Worm (Caenorhabditis elegans): ENCODE measurements around the gene mrpl-45.

Gene mrpl-45

ce11 chrIII:1201958-1202596 lies at the start of gene mrpl-45, which contains the start of gene Y119D3B.12 (continued):
- TF ChIP-seq rbr-2 (tag; optimal IDR thresholded peaks at IDR 0.05) (peak; percentile 66), lin-38 (GFP tag; IDR thresholded peaks at IDR 0.05) (peak; percentile 99), T26A8.4 (GFP tag; IDR thresholded peaks at IDR 0.05) (0 out of 2 replicates have a peak, but pooled peaks have one; percentile 45), duxl-1 (tag; optimal IDR thresholded peaks at IDR 0.05; ENCODE audit: poor library complexity) (peak; percentile 51), ZK546.5 (tag; optimal IDR thresholded peaks at IDR 0.05) (no peak), ztf-7 (tag; optimal IDR thresholded peaks at IDR 0.05) (no peak), aha-1 (tag) (peak; percentile 38), attf-4 (tag; optimal IDR thresholded peaks at IDR 0.05) (no peak), daf-12 (tag; optimal IDR thresholded peaks at IDR 0.05) (no peak), egl-43 (GFP tag; IDR thresholded peaks at IDR 0.05) (no peak), Y75B8A.6 (GFP tag; IDR thresholded peaks at IDR 0.05) (no peak), fos-1 (tag; optimal IDR thresholded peaks at IDR 0.05) (no peak), mep-1 (tag; optimal IDR thresholded peaks at IDR 0.05) (peak; percentile 72), Y5F2A.4 (GFP tag; optimal IDR thresholded peaks at IDR 0.05) (no peak), dpl-1 (GFP tag; optimal IDR thresholded peaks at IDR 0.05) (peak; percentile 81), saeg-2 (GFP tag; IDR thresholded peaks at IDR 0.05) (no peak), jun-1 (tag; optimal IDR thresholded peaks at IDR 0.05) (peak; percentile 16), zip-2 (tag; optimal IDR thresholded peaks at IDR 0.05) (peak; percentile 1), tra-1 (GFP tag; IDR thresholded peaks at IDR 0.05) (peak; percentile 44; the same call in 1 of the 2 replicates), spr-1 (tag; optimal IDR thresholded peaks at IDR 0.05) (peak; percentile 9), hlh-11 (tag; optimal IDR thresholded peaks at IDR 0.05) (peak; percentile 54), daf-8 (GFP tag; IDR thresholded peaks at IDR 0.05) (no peak), dve-1 (tag; optimal IDR thresholded peaks at IDR 0.05; ENCODE audit: insufficient read depth) (peak; percentile 80), lim-7 (GFP tag; IDR thresholded peaks at IDR 0.05) (no peak), F37D6.2 (tag; optimal IDR thresholded peaks at IDR 0.05) (peak; percentile 42), vab-7 (GFP tag; IDR thresholded peaks at IDR 0.05) (no peak), unc-39 (tag; optimal IDR thresholded peaks at IDR 0.05) (no peak), zip-11 (GFP tag; IDR thresholded peaks at IDR 0.05) (no peak), F26F4.8 (GFP tag; conservative IDR thresholded peaks at IDR 0.05) (no peak), daf-16 (GFP tag; optimal IDR thresholded peaks at IDR 0.05) (no peak), daf-16 (tag; optimal IDR thresholded peaks at IDR 0.05) (peak; percentile 25), T20F7.1 (GFP tag; optimal IDR thresholded peaks at IDR 0.05) (no peak), madf-5 (GFP tag; IDR thresholded peaks at IDR 0.05) (no peak), nhr-42 (GFP tag; IDR thresholded peaks at IDR 0.05) (no peak), mxl-3 (GFP tag; optimal IDR thresholded peaks at IDR 0.05) (no peak), ceh-44 (GFP tag; IDR thresholded peaks at IDR 0.05) (no peak), dmd-8 (GFP tag; IDR thresholded peaks at IDR 0.05) (no peak), snpc-4 (tag; optimal IDR thresholded peaks at IDR 0.05) (no peak), pha-4 (GFP tag; IDR thresholded peaks at IDR 0.05) (peak; percentile 36; the same call in 1 of the 2 replicates), pha-4 (tag; optimal IDR thresholded peaks at IDR 0.05) (no peak), mxl-2 (GFP tag; conservative IDR thresholded peaks at IDR 0.05) (no peak)

ce11 chrIII:1249111-1249583 lies 47.3 kb upstream of the mrpl-45 start, which contains the start of the genes fbxa-76 and fbxa-77:
TSS of gene fbxa-76 (minus strand) at chrIII:1249161.
TSS of gene fbxa-77 (plus strand) at chrIII:1249475.
- no peak for TF ChIP-seq F44E2.7 (GFP tag; IDR thresholded peaks at IDR 0.05)
- TF ChIP-seq nhr-42 (GFP tag; IDR thresholded peaks at IDR 0.05) = no peak
- no peak for TF ChIP-seq ZK337.2 (GFP tag; IDR thresholded peaks at IDR 0.05)
- TF ChIP-seq nhr-48 (tag; optimal IDR thresholded peaks at IDR 0.05) = no peak
- peak in 1 of 2 experiments; percentile 3 for TF ChIP-seq mdl-1 (tag; optimal IDR thresholded peaks at IDR 0.05)
- no peak for TF ChIP-seq lim-7 (GFP tag; IDR thresholded peaks at IDR 0.05)
- TF ChIP-seq nhr-76 (tag; optimal IDR thresholded peaks at IDR 0.05) = no peak
- TF ChIP-seq nhr-28 (tag; optimal IDR thresholded peaks at IDR 0.05) = peak; percentile 27
- TF ChIP-seq zfp-3 (GFP tag; conservative IDR thresholded peaks at IDR 0.05) = no peak
- peak; percentile 65 for TF ChIP-seq dmd-6 (GFP tag; IDR thresholded peaks at IDR 0.05)
- TF ChIP-seq php-3 (GFP tag; IDR thresholded peaks at IDR 0.05) = peak; percentile 52; the same call in 1 of the 2 replicates
- peak; percentile 70 for TF ChIP-seq mes-2 (tag; optimal IDR thresholded peaks at IDR 0.05; ENCODE audit: poor library complexity, severe bottlenecking)
- TF ChIP-seq ztf-11 (tag; optimal IDR thresholded peaks at IDR 0.05) = no peak
- no peak for TF ChIP-seq sdz-12 (GFP tag; optimal IDR thresholded peaks at IDR 0.05)
- no peak for TF ChIP-seq lin-39 (tag; optimal IDR thresholded peaks at IDR 0.05)

All from whole organism, L4 larva.